Worm (Caenorhabditis elegans): ENCODE measurements around the gene del-5.

Gene del-5

ce11 chrX:10981374-10981773 is 26.6 kb downstream of the del-5 start:
- TF ChIP-seq nhr-80 (tag; optimal IDR thresholded peaks at IDR 0.05), result peak; percentile 10
- TF ChIP-seq Y56A3A.18 (GFP tag; IDR thresholded peaks at IDR 0.05), result no peak
- no peak for TF ChIP-seq ZK185.1 (tag; optimal IDR thresholded peaks at IDR 0.05; ENCODE audit: poor library complexity, severe bottlenecking)
- no peak for TF ChIP-seq zfh-2 (GFP tag; conservative IDR thresholded peaks at IDR 0.05)

- no peak for TF ChIP-seq lsy-27 (tag; optimal IDR thresholded peaks at IDR 0.05; ENCODE audit: borderline replicate concordance, insufficient read depth)
- TF ChIP-seq B0035.1 (tag; optimal IDR thresholded peaks at IDR 0.05), result no peak
- TF ChIP-seq nhr-90 (tag; optimal IDR thresholded peaks at IDR 0.05), result no peak
- TF ChIP-seq madf-3 (GFP tag; IDR thresholded peaks at IDR 0.05), result no peak
- no peak for TF ChIP-seq F33H1.4 (GFP tag; IDR thresholded peaks at IDR 0.05)
- TF ChIP-seq ccch-3 (GFP tag; optimal IDR thresholded peaks at IDR 0.05), result no peak
- TF ChIP-seq F55B11.4 (tag; optimal IDR thresholded peaks at IDR 0.05; ENCODE audit: borderline replicate concordance, insufficient read depth), result no peak
- TF ChIP-seq bed-2 (GFP tag; IDR thresholded peaks at IDR 0.05), result no peak
- TF ChIP-seq unc-62 (GFP tag; optimal IDR thresholded peaks at IDR 0.05), result no peak
- TF ChIP-seq K11D2.4 (GFP tag; IDR thresholded peaks at IDR 0.05), result no peak
- no peak for TF ChIP-seq F57A8.1 (GFP tag; optimal IDR thresholded peaks at IDR 0.05)
- TF ChIP-seq sptf-2 (GFP tag; optimal IDR thresholded peaks at IDR 0.05), result no peak
- no peak for TF ChIP-seq aptf-2 (GFP tag; conservative IDR thresholded peaks at IDR 0.05)
- TF ChIP-seq nhr-80 (tag; optimal IDR thresholded peaks at IDR 0.05), result no peak
These were observed 28.8 kb downstream of the del-5 start, which contains the start of gene pxn-2 for ce11 chrX:10979186-10979585. Gene pxn-2 (minus strand): TSS chrX:10979286.

DNA sequence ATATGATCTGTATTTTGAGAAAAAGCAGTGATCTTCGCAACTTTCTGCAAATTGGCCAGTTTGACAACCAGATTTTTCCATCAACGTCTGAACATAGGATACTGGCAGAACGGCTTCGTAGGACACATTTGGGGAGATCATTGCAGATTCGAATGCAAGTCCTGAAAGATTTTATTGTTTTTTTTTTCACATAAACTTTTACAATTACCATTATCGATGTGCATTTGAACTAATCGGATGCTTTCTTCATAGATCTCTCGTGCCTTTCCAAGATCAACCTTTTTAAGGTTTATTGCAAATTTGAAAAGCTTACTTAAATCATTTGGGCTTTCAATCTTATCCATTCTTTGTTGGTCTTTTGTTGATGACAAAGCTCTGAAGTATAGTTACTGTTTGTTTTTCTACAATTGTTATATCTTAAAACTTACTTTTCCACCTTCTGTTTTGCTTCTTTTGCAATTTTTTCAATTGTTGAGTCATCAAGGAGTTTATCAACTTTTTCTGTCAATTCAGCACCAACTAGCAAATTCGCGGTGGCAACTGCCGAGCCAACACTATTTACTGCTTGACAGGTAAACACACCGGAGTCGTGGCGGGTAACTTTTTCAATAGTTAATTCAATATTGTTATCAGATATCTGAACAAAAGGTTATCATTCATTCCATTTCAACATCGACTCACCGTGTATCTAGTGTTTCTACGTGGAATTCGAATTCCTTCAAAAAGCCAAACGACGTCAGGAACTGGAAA is 31.4 kb downstream of the del-5 start:
- TF ChIP-seq ceh-91 (GFP tag; IDR thresholded peaks at IDR 0.05) (no peak), attf-3 (GFP tag; conservative IDR thresholded peaks at IDR 0.05) (no peak), chd-7 (tag; optimal IDR thresholded peaks at IDR 0.05) (no peak)

- no peak for TF ChIP-seq ceh-58 (GFP tag; IDR thresholded peaks at IDR 0.05)
- TF ChIP-seq mes-4 (tag; optimal IDR thresholded peaks at IDR 0.05), result no peak
- TF ChIP-seq tlf-1 (GFP tag; optimal IDR thresholded peaks at IDR 0.05), result no peak
- no peak for TF ChIP-seq snpc-1.3 (tag; optimal IDR thresholded peaks at IDR 0.05; ENCODE audit: insufficient read depth)
- TF ChIP-seq lin-26 (GFP tag; IDR thresholded peaks at IDR 0.05), result no peak
- no peak for TF ChIP-seq attf-3 (GFP tag; conservative IDR thresholded peaks at IDR 0.05)
- no peak for TF ChIP-seq attf-6 (GFP tag; IDR thresholded peaks at IDR 0.05)
- TF ChIP-seq zim-3 (tag; optimal IDR thresholded peaks at IDR 0.05), result no peak
- TF ChIP-seq snpc-4 (GFP tag; optimal IDR thresholded peaks at IDR 0.05), result no peak
- no peak for TF ChIP-seq snpc-4 (tag; optimal IDR thresholded peaks at IDR 0.05)
- TF ChIP-seq bed-1 (GFP tag; IDR thresholded peaks at IDR 0.05), result no peak
- no peak for TF ChIP-seq madf-3 (GFP tag; IDR thresholded peaks at IDR 0.05)
- no peak for TF ChIP-seq Y53F4B.3 (GFP tag; IDR thresholded peaks at IDR 0.05)
- TF ChIP-seq snpc-1.1 (tag; optimal IDR thresholded peaks at IDR 0.05; ENCODE audit: insufficient read depth), result no peak
- no peak for TF ChIP-seq lin-54 (GFP tag; optimal IDR thresholded peaks at IDR 0.05)
- no peak for TF ChIP-seq F57C9.4 (tag; optimal IDR thresholded peaks at IDR 0.05)
- TF ChIP-seq nhr-179 (tag; optimal IDR thresholded peaks at IDR 0.05), result no peak
- TF ChIP-seq nhr-27 (tag; optimal IDR thresholded peaks at IDR 0.05), result no peak
- TF ChIP-seq nfya-2 (GFP tag; IDR thresholded peaks at IDR 0.05), result no peak
- TF ChIP-seq Y67H2A.10 (GFP tag; conservative IDR thresholded peaks at IDR 0.05), result no peak
These were observed 36.9 kb downstream of the del-5 start for ce11 chrX:10971118-10971517.

Measured in whole organism, young adult.